Fruit fly (Drosophila melanogaster): ENCODE measurements around the gene CG16974.
A peak's percentile ranks its signal among the peaks of the same experiment; 100 is the strongest.

The CG16974 gene

dm6 chr2L:13157903-13158302 lies 33.9 kb downstream of the CG16974 start (continued):
- TF ChIP-seq H15 (GFP tag; IDR thresholded peaks at IDR 0.05) (no peak), Fer3 (tag; optimal IDR thresholded peaks at IDR 0.05) (peak; percentile 39), emc (GFP tag; optimal IDR thresholded peaks at IDR 0.05) (no peak), ken (GFP tag; IDR thresholded peaks at IDR 0.05) (no peak), prd (optimal IDR thresholded peaks at IDR 0.05) (no peak), prd (GFP tag; IDR thresholded peaks at IDR 0.05) (no peak), CG11456 (GFP tag; IDR thresholded peaks at IDR 0.05) (no peak), fru (optimal IDR thresholded peaks at IDR 0.05) (no peak), CG12659 (GFP tag; optimal IDR thresholded peaks at IDR 0.05) (peak; percentile 1), CG18599 (GFP tag; optimal IDR thresholded peaks at IDR 0.05) (no peak), tup (GFP tag; optimal IDR thresholded peaks at IDR 0.05) (no peak), CG6654 (GFP tag; optimal IDR thresholded peaks at IDR 0.05) (no peak), CG12769 (tag; optimal IDR thresholded peaks at IDR 0.05) (no peak), CG8944 (GFP tag; optimal IDR thresholded peaks at IDR 0.05) (no peak), CG6791 (GFP tag; IDR thresholded peaks at IDR 0.05; ENCODE audit: partially characterized antibody) (no peak), fu2 (GFP tag; optimal IDR thresholded peaks at IDR 0.05) (no peak), Trl (optimal IDR thresholded peaks at IDR 0.05) (no peak), Trl (GFP tag; optimal IDR thresholded peaks at IDR 0.05) (no peak), nmo (GFP tag; optimal IDR thresholded peaks at IDR 0.05) (no peak), otp (GFP tag; IDR thresholded peaks at IDR 0.05) (no peak), CG4820 (GFP tag; optimal IDR thresholded peaks at IDR 0.05) (no peak), gt (GFP tag; IDR thresholded peaks at IDR 0.05) (no peak), org-1 (GFP tag; optimal IDR thresholded peaks at IDR 0.05) (no peak), CG7745 (tag; optimal IDR thresholded peaks at IDR 0.05) (no peak), CG10366 (GFP tag; IDR thresholded peaks at IDR 0.05) (no peak), en (GFP tag; optimal IDR thresholded peaks at IDR 0.05) (no peak), jigr1 (GFP tag; IDR thresholded peaks at IDR 0.05) (no peak), Meics (GFP tag; optimal IDR thresholded peaks at IDR 0.05) (peak; percentile 42), CG14965 (GFP tag; optimal IDR thresholded peaks at IDR 0.05; ENCODE audit: borderline replicate concordance) (no peak), Hand (GFP tag; optimal IDR thresholded peaks at IDR 0.05) (no peak), CG2712 (tag; optimal IDR thresholded peaks at IDR 0.05) (no peak), Atf-2 (GFP tag; optimal IDR thresholded peaks at IDR 0.05) (no peak), CG13424 (tag; optimal IDR thresholded peaks at IDR 0.05) (no peak), ind (GFP tag; optimal IDR thresholded peaks at IDR 0.05) (no peak), CG34422 (GFP tag; IDR thresholded peaks at IDR 0.05) (no peak), CG2129 (GFP tag; IDR thresholded peaks at IDR 0.05; ENCODE audit: partially characterized antibody) (no peak), z (GFP tag; IDR thresholded peaks at IDR 0.05) (no peak), lbe (GFP tag; optimal IDR thresholded peaks at IDR 0.05) (no peak), HLH3B (GFP tag; IDR thresholded peaks at IDR 0.05) (no peak), Atf3 (GFP tag; optimal IDR thresholded peaks at IDR 0.05) (no peak), cas (GFP tag; IDR thresholded peaks at IDR 0.05) (no peak), pb (GFP tag; optimal IDR thresholded peaks at IDR 0.05) (no peak), CG2875 (GFP tag; optimal IDR thresholded peaks at IDR 0.05) (no peak), CG8924 (tag; optimal IDR thresholded peaks at IDR 0.05) (no peak), CG17385 (GFP tag; optimal IDR thresholded peaks at IDR 0.05) (no peak), Dip2 (GFP tag; IDR thresholded peaks at IDR 0.05) (no peak), Elba2 (GFP tag; optimal IDR thresholded peaks at IDR 0.05) (peak; percentile 15), CG9609 (GFP tag; optimal IDR thresholded peaks at IDR 0.05) (no peak), D19B (GFP tag; optimal IDR thresholded peaks at IDR 0.05) (no peak), h (optimal IDR thresholded peaks at IDR 0.05) (no peak), Adf1 (GFP tag; IDR thresholded peaks at IDR 0.05) (no peak), Hmr (GFP tag; optimal IDR thresholded peaks at IDR 0.05) (no peak), CG4424 (GFP tag; optimal IDR thresholded peaks at IDR 0.05) (no peak), E2f1 (GFP tag; IDR thresholded peaks at IDR 0.05) (no peak)
